Worm (Caenorhabditis elegans) whole organism, mixed stage, embryonic: Measurements from ENCODE around the gene W09B6.4.

Source experiments
- M03D4.4 ChIP-seq: sonication (generic microtip); optimal IDR thresholded peaks from 2 replicates; lab custom pipeline; 2017; ENCODE audit warnings: mild to moderate bottlenecking, missing genetic modification characterization, missing compliant biosample characterization
- bed-3 ChIP-seq: fragments of 200-800 bp; sonication (Bioruptor generic); optimal IDR thresholded peaks from 3 replicates; lab custom pipeline; 2018; ENCODE audit warnings: mild to moderate bottlenecking, missing genetic modification characterization, moderate library complexity, missing compliant biosample characterization
- blmp-1 ChIP-seq: fragments of 150-350 bp; optimal IDR thresholded peaks from 2 replicates; lab custom pipeline; 2014; ENCODE audit warnings: missing biosample characterization, missing genetic modification characterization
- ceh-39 ChIP-seq: fragments of 150-350 bp; optimal IDR thresholded peaks from 2 replicates; lab custom pipeline; 2014; ENCODE audit warnings: missing biosample characterization, missing genetic modification characterization
- ceh-43 ChIP-seq: fragments of 200-800 bp; sonication (Bioruptor generic); optimal IDR thresholded peaks from 2 replicates; lab custom pipeline; 2018; ENCODE audit warnings: mild to moderate bottlenecking, missing genetic modification characterization, moderate library complexity, missing compliant biosample characterization
- ceh-83 ChIP-seq: fragments of 200-800 bp; sonication (Bioruptor generic); optimal IDR thresholded peaks from 2 replicates; lab custom pipeline; 2018; ENCODE audit warnings: mild to moderate bottlenecking, missing genetic modification characterization, missing compliant biosample characterization
- ces-1 ChIP-seq: fragments of 150-350 bp; optimal IDR thresholded peaks from 2 replicates; lab custom pipeline; 2014; ENCODE audit warnings: missing biosample characterization, missing genetic modification reagents, missing genetic modification characterization
- cnd-1 ChIP-seq: fragments of 200-800 bp; sonication (Bioruptor generic); optimal IDR thresholded peaks from 2 replicates; lab custom pipeline; 2018; ENCODE audit warnings: mild to moderate bottlenecking, missing genetic modification characterization, missing compliant biosample characterization
- elt-1 ChIP-seq: sonication (generic microtip); optimal IDR thresholded peaks from 2 replicates; lab custom pipeline; 2017; ENCODE audit warnings: missing genetic modification characterization, mild to moderate bottlenecking, missing compliant biosample characterization, antibody characterized with exemption, moderate library complexity, borderline replicate concordance; ENCODE audit not compliant: insufficient read depth
- elt-3 ChIP-seq: fragments of 150-350 bp; optimal IDR thresholded peaks from 2 replicates; lab custom pipeline; 2014; ENCODE audit warnings: missing biosample characterization, missing genetic modification characterization
- flh-1 ChIP-seq: fragments of 200-800 bp; sonication (Bioruptor generic); optimal IDR thresholded peaks from 2 replicates; lab custom pipeline; 2018; ENCODE audit warnings: mild to moderate bottlenecking, missing genetic modification characterization, moderate library complexity, missing compliant biosample characterization
- ham-2 ChIP-seq: fragments of 200-800 bp; sonication (Bioruptor generic); optimal IDR thresholded peaks from 2 replicates; lab custom pipeline; 2018; ENCODE audit warnings: mild to moderate bottlenecking, missing genetic modification characterization, missing compliant biosample characterization
- hlh-1 ChIP-seq: fragments of 150-350 bp; optimal IDR thresholded peaks from 2 replicates; lab custom pipeline; 2014; ENCODE audit warnings: missing biosample characterization, missing genetic modification reagents, missing genetic modification characterization
- lin-13 ChIP-seq: fragments of 150-350 bp; optimal IDR thresholded peaks from 2 replicates; lab custom pipeline; 2014; ENCODE audit warnings: missing biosample characterization, missing genetic modification characterization
- lin-32 ChIP-seq: fragments of 200-800 bp; sonication (Bioruptor generic); optimal IDR thresholded peaks from 2 replicates; lab custom pipeline; 2018; ENCODE audit warnings: mild to moderate bottlenecking, missing genetic modification characterization, missing compliant biosample characterization
- mep-1 ChIP-seq: fragments of 150-350 bp; optimal IDR thresholded peaks from 2 replicates; lab custom pipeline; 2017; ENCODE audit warnings: missing biosample characterization, missing genetic modification reagents, missing genetic modification characterization, inconsistent platforms
- nhr-12 ChIP-seq: fragments of 150-350 bp; optimal IDR thresholded peaks from 2 replicates; lab custom pipeline; 2014; ENCODE audit warnings: missing biosample characterization, missing genetic modification characterization
- nhr-2 ChIP-seq: fragments of 150-350 bp; optimal IDR thresholded peaks from 2 replicates; lab custom pipeline; 2014; ENCODE audit warnings: missing biosample characterization, missing genetic modification characterization
- nhr-237 ChIP-seq: fragments of 150-350 bp; optimal IDR thresholded peaks from 2 replicates; lab custom pipeline; 2014; ENCODE audit warnings: missing biosample characterization, missing genetic modification characterization
- nhr-28 ChIP-seq: fragments of 150-350 bp; optimal IDR thresholded peaks from 2 replicates; lab custom pipeline; 2014; ENCODE audit warnings: missing biosample characterization, missing genetic modification characterization
- nhr-76 ChIP-seq: sonication (generic microtip); optimal IDR thresholded peaks from 2 replicates; lab custom pipeline; 2017; ENCODE audit warnings: missing biosample characterization, missing genetic modification characterization
- pha-4 ChIP-seq: fragments of 150-350 bp; optimal IDR thresholded peaks from 2 replicates; lab custom pipeline; 2018; ENCODE audit warnings: missing biosample characterization, missing genetic modification reagents, missing genetic modification characterization
- sem-2 ChIP-seq: fragments of 200-800 bp; sonication (Bioruptor generic); optimal IDR thresholded peaks from 2 replicates; lab custom pipeline; 2018; ENCODE audit warnings: mild to moderate bottlenecking, missing genetic modification characterization, missing compliant biosample characterization
- sptf-1 ChIP-seq: sonication (generic microtip); optimal IDR thresholded peaks from 2 replicates; lab custom pipeline; 2017; ENCODE audit warnings: mild to moderate bottlenecking, missing genetic modification characterization, moderate library complexity, missing compliant biosample characterization
- tbx-8 ChIP-seq: fragments of 200-800 bp; sonication (Bioruptor generic); optimal IDR thresholded peaks from 2 replicates; lab custom pipeline; 2018; ENCODE audit warnings: mild to moderate bottlenecking, missing genetic modification characterization, moderate library complexity, missing compliant biosample characterization
- unc-120 ChIP-seq: sonication (generic microtip); optimal IDR thresholded peaks from 2 replicates; lab custom pipeline; 2017; ENCODE audit warnings: missing genetic modification characterization, missing compliant biosample characterization; ENCODE audit not compliant: poor library complexity, severe bottlenecking
- unc-39 ChIP-seq: fragments of 150-350 bp; optimal IDR thresholded peaks from 2 replicates; lab custom pipeline; 2014; ENCODE audit warnings: missing biosample characterization, missing genetic modification characterization
- unc-62 ChIP-seq: fragments of 150-350 bp; optimal IDR thresholded peaks from 2 replicates; lab custom pipeline; 2014; ENCODE audit warnings: missing biosample characterization, missing genetic modification reagents, missing genetic modification characterization
- zip-8 ChIP-seq: fragments of 150-350 bp; optimal IDR thresholded peaks from 2 replicates; lab custom pipeline; 2014; ENCODE audit warnings: missing biosample characterization, missing genetic modification characterization
- ztf-11 ChIP-seq: fragments of 150-350 bp; optimal IDR thresholded peaks from 2 replicates; lab custom pipeline; 2014; ENCODE audit warnings: missing biosample characterization, missing genetic modification characterization

W09B6.4 gene

DNA sequence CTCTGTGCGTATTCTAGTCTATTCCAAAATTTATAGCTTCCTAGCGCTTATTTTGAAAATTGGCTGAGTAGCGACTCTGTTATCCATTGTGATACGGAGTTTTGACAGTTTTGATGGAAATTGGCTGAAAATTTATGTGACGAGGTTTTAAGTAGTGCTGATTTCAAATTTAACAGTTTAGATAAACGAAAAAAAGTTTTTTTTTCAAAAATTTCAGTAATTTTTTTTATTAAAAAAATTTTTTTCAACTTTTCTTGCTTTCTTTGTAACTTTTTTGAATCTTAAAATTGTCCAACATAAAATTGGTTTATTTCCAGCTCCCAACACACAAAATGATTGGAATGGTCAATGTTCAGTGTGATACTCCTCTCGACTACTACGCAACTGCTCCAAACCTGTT lies 22.6 kb upstream of the W09B6.4 start, which contains the start of gene T23F4.2:
Gene T23F4.2, plus strand, starts transcription at position 301 of the 400 bp plus-strand sequence.
- no peak for TF ChIP-seq mep-1 (tag; lab: Kevin White, UChicago)
- TF ChIP-seq flh-1 = no peak
- TF ChIP-seq sptf-1 (tag; lab: Kevin White, UChicago) = no peak
- TF ChIP-seq nhr-28 (tag; lab: Kevin White, UChicago) = no peak
- TF ChIP-seq sem-2 (GFP tag; lab: Kevin White, UChicago) = no peak
- TF ChIP-seq elt-1 (tag; lab: Kevin White, UChicago) = no peak
- TF ChIP-seq tbx-8 (GFP tag; lab: Kevin White, UChicago) = no peak
- TF ChIP-seq, all 35 proteins: peak for 0

DNA sequence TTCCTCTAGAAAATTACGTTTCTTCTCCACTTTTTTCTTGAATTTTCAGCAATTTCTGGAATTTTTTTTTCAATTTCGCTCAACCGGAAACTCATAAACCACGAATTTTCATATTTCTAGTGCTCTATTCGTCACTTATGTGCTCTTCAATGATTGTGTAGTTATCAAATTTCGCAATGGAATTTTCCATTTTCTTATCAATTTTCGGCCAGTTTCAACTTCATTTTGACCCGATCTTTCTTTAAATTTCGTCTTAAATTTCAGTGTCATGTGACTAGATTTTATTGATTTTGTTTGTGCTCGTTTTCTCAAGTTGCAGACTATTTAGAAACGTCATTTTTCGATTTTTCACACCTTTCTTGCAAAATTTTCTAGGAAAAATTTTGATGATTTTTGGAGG lies 19.1 kb upstream of the W09B6.4 start:
- TF ChIP-seq hlh-1 = no peak
- TF ChIP-seq blmp-1 (tag; lab: Kevin White, UChicago) = no peak
- TF ChIP-seq pha-4 (tag; lab: Kevin White, UChicago) = no peak
- TF ChIP-seq ham-2 (GFP tag; lab: Kevin White, UChicago) = no peak
- no peak for TF ChIP-seq ceh-83 (GFP tag; lab: Kevin White, UChicago)
- no peak for TF ChIP-seq cnd-1
- TF ChIP-seq ceh-43 (GFP tag; lab: Kevin White, UChicago) = no peak
- no peak for TF ChIP-seq elt-3
- TF ChIP-seq mep-1 (tag; lab: Kevin White, UChicago) = no peak
- TF ChIP-seq nhr-76 (tag; lab: Kevin White, UChicago) = no peak
- no peak for TF ChIP-seq unc-120 (tag; lab: Kevin White, UChicago)

DNA sequence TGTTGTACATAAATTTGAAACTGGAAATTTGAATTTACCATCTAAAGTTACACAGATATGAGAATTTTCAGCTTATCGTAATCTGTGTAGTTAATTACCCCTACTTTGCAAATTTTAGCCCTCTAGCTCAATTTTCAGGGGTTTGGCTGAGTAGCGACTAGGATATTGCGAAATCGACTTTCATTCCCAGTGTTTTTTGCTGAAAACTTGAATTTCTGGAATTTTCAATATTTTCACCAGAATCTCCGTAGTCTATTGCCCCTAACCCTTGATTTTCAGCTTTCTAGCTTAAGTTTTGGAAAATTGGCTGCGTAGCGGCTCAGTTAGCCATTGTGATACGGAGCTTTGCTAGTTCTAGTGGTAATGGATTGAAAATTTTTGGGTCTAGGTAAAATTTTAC lies 16.5 kb upstream of the W09B6.4 start:
- TF ChIP-seq mep-1 (tag; lab: Kevin White, UChicago) (no peak), blmp-1 (tag; lab: Kevin White, UChicago) (no peak), sptf-1 (tag; lab: Kevin White, UChicago) (no peak), sem-2 (GFP tag; lab: Kevin White, UChicago) (no peak), unc-62 (GFP tag; lab: Kevin White, UChicago) (no peak), ceh-43 (GFP tag; lab: Kevin White, UChicago) (no peak), unc-39 (no peak), tbx-8 (GFP tag; lab: Kevin White, UChicago) (no peak), nhr-12 (no peak), ces-1 (GFP tag; lab: Kevin White, UChicago) (no peak), ham-2 (GFP tag; lab: Kevin White, UChicago) (no peak), lin-13 (tag; lab: Kevin White, UChicago) (no peak), nhr-28 (tag; lab: Kevin White, UChicago) (no peak), zip-8 (tag; lab: Kevin White, UChicago) (no peak), ztf-11 (tag; lab: Kevin White, UChicago) (no peak)

DNA sequence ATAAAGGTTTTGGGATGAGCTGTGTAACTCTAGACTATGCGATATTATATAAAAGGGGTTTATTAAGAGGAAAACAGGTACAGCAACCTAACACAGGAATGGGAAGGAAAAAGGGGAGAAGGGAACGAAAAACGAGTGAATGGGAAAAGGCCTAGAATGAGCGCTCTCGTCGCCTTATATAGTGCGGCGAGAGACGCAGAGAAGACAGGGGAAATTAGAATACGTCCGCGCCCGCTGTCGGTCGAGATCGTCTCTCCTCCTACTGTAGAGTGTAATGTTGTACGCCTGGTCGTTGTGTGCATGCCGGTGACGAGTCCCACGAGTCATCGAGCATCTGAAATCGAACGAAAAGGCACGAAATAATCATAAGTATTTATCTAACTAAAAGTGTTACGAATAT lies 12.7 kb upstream of the W09B6.4 start:
- TF ChIP-seq nhr-28 (tag; lab: Kevin White, UChicago) (no peak), ham-2 (GFP tag; lab: Kevin White, UChicago) (no peak), unc-120 (tag; lab: Kevin White, UChicago) (no peak), nhr-237 (tag; lab: Kevin White, UChicago) (no peak), tbx-8 (GFP tag; lab: Kevin White, UChicago) (no peak), ceh-43 (GFP tag; lab: Kevin White, UChicago) (no peak), hlh-1 (no peak), pha-4 (tag; lab: Kevin White, UChicago) (no peak), bed-3 (no peak), cnd-1 (no peak), M03D4.4 (tag; lab: Kevin White, UChicago) (no peak), ceh-39 (no peak), ceh-83 (GFP tag; lab: Kevin White, UChicago) (no peak), elt-3 (no peak), sem-2 (GFP tag; lab: Kevin White, UChicago) (no peak), sptf-1 (tag; lab: Kevin White, UChicago) (no peak)

DNA sequence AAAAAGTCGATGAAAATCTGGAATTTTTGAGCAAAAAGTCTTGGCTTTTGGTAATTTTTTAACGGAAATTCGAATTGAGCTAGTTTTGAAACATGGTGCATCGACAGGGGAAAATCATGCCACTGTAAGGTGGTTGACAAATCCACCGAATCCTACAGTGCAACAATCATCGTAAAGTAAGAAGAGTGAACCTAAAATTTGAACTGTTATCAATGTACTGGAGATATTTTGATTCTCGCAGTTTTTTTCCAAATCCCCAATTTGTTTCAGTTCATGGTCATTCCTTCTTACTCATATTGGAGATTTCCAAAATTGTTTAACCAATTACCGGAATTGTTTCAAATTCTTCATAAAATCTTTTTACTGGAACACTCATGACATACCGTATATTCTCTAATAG lies 12.1 kb upstream of the W09B6.4 start:
- TF ChIP-seq zip-8 (tag; lab: Kevin White, UChicago) = no peak
- no peak for TF ChIP-seq lin-32
- TF ChIP-seq flh-1 = no peak
- no peak for TF ChIP-seq hlh-1
- no peak for TF ChIP-seq nhr-2
- TF ChIP-seq sptf-1 (tag; lab: Kevin White, UChicago) = no peak
- TF ChIP-seq unc-120 (tag; lab: Kevin White, UChicago) = no peak
- TF ChIP-seq ceh-83 (GFP tag; lab: Kevin White, UChicago) = no peak
- no peak for TF ChIP-seq lin-13 (tag; lab: Kevin White, UChicago)
- no peak for TF ChIP-seq bed-3
- TF ChIP-seq, all 35 proteins: peak for 0
